Worm (Caenorhabditis elegans) whole organism, mixed stage, embryonic: Measurements from ENCODE around the gene msp-152.
"Not testable (repeated sequence)": the region's sequence is repeated elsewhere in the genome, so short reads cannot be mapped to it uniquely, and the experiment has no call there.

Source experiments
- M03D4.4 ChIP-seq: sonication (generic microtip); optimal IDR thresholded peaks from 2 replicates; lab custom pipeline; 2017; ENCODE audit warnings: mild to moderate bottlenecking, missing genetic modification characterization, missing compliant biosample characterization
- bed-3 ChIP-seq: fragments of 200-800 bp; sonication (Bioruptor generic); optimal IDR thresholded peaks from 3 replicates; lab custom pipeline; 2018; ENCODE audit warnings: mild to moderate bottlenecking, missing genetic modification characterization, moderate library complexity, missing compliant biosample characterization
- blmp-1 ChIP-seq: fragments of 150-350 bp; optimal IDR thresholded peaks from 2 replicates; lab custom pipeline; 2014; ENCODE audit warnings: missing biosample characterization, missing genetic modification characterization
- ceh-39 ChIP-seq: fragments of 150-350 bp; optimal IDR thresholded peaks from 2 replicates; lab custom pipeline; 2014; ENCODE audit warnings: missing biosample characterization, missing genetic modification characterization
- ceh-43 ChIP-seq: fragments of 200-800 bp; sonication (Bioruptor generic); optimal IDR thresholded peaks from 2 replicates; lab custom pipeline; 2018; ENCODE audit warnings: mild to moderate bottlenecking, missing genetic modification characterization, moderate library complexity, missing compliant biosample characterization
- ceh-83 ChIP-seq: fragments of 200-800 bp; sonication (Bioruptor generic); optimal IDR thresholded peaks from 2 replicates; lab custom pipeline; 2018; ENCODE audit warnings: mild to moderate bottlenecking, missing genetic modification characterization, missing compliant biosample characterization
- ces-1 ChIP-seq: fragments of 150-350 bp; optimal IDR thresholded peaks from 2 replicates; lab custom pipeline; 2014; ENCODE audit warnings: missing biosample characterization, missing genetic modification reagents, missing genetic modification characterization
- cnd-1 ChIP-seq: fragments of 200-800 bp; sonication (Bioruptor generic); optimal IDR thresholded peaks from 2 replicates; lab custom pipeline; 2018; ENCODE audit warnings: mild to moderate bottlenecking, missing genetic modification characterization, missing compliant biosample characterization
- elt-1 ChIP-seq: sonication (generic microtip); optimal IDR thresholded peaks from 2 replicates; lab custom pipeline; 2017; ENCODE audit warnings: missing genetic modification characterization, mild to moderate bottlenecking, missing compliant biosample characterization, antibody characterized with exemption, moderate library complexity, borderline replicate concordance; ENCODE audit not compliant: insufficient read depth
- elt-3 ChIP-seq: fragments of 150-350 bp; optimal IDR thresholded peaks from 2 replicates; lab custom pipeline; 2014; ENCODE audit warnings: missing biosample characterization, missing genetic modification characterization
- flh-1 ChIP-seq: fragments of 200-800 bp; sonication (Bioruptor generic); optimal IDR thresholded peaks from 2 replicates; lab custom pipeline; 2018; ENCODE audit warnings: mild to moderate bottlenecking, missing genetic modification characterization, moderate library complexity, missing compliant biosample characterization
- ham-2 ChIP-seq: fragments of 200-800 bp; sonication (Bioruptor generic); optimal IDR thresholded peaks from 2 replicates; lab custom pipeline; 2018; ENCODE audit warnings: mild to moderate bottlenecking, missing genetic modification characterization, missing compliant biosample characterization
- hlh-1 ChIP-seq: fragments of 150-350 bp; optimal IDR thresholded peaks from 2 replicates; lab custom pipeline; 2014; ENCODE audit warnings: missing biosample characterization, missing genetic modification reagents, missing genetic modification characterization
- lin-13 ChIP-seq: fragments of 150-350 bp; optimal IDR thresholded peaks from 2 replicates; lab custom pipeline; 2014; ENCODE audit warnings: missing biosample characterization, missing genetic modification characterization
- lin-32 ChIP-seq: fragments of 200-800 bp; sonication (Bioruptor generic); optimal IDR thresholded peaks from 2 replicates; lab custom pipeline; 2018; ENCODE audit warnings: mild to moderate bottlenecking, missing genetic modification characterization, missing compliant biosample characterization
- lsy-2 ChIP-seq: fragments of 150-350 bp; optimal IDR thresholded peaks from 2 replicates; lab custom pipeline; 2014; ENCODE audit warnings: missing biosample characterization, missing genetic modification characterization
- mab-5 ChIP-seq: fragments of 150-350 bp; optimal IDR thresholded peaks from 2 replicates; lab custom pipeline; 2014; ENCODE audit warnings: missing biosample characterization, missing genetic modification characterization
- mep-1 ChIP-seq: fragments of 150-350 bp; optimal IDR thresholded peaks from 2 replicates; lab custom pipeline; 2017; ENCODE audit warnings: missing biosample characterization, missing genetic modification reagents, missing genetic modification characterization, inconsistent platforms
- mls-2 ChIP-seq: sonication (generic microtip); optimal IDR thresholded peaks from 2 replicates; lab custom pipeline; 2016; ENCODE audit warnings: mild to moderate bottlenecking, missing genetic modification characterization, moderate library complexity, missing compliant biosample characterization
- nhr-12 ChIP-seq: fragments of 150-350 bp; optimal IDR thresholded peaks from 2 replicates; lab custom pipeline; 2014; ENCODE audit warnings: missing biosample characterization, missing genetic modification characterization
- nhr-2 ChIP-seq: fragments of 150-350 bp; optimal IDR thresholded peaks from 2 replicates; lab custom pipeline; 2014; ENCODE audit warnings: missing biosample characterization, missing genetic modification characterization
- nhr-237 ChIP-seq: fragments of 150-350 bp; optimal IDR thresholded peaks from 2 replicates; lab custom pipeline; 2014; ENCODE audit warnings: missing biosample characterization, missing genetic modification characterization
- nhr-28 ChIP-seq: fragments of 150-350 bp; optimal IDR thresholded peaks from 2 replicates; lab custom pipeline; 2014; ENCODE audit warnings: missing biosample characterization, missing genetic modification characterization
- nhr-76 ChIP-seq: sonication (generic microtip); optimal IDR thresholded peaks from 2 replicates; lab custom pipeline; 2017; ENCODE audit warnings: missing biosample characterization, missing genetic modification characterization
- pha-4 ChIP-seq: fragments of 150-350 bp; optimal IDR thresholded peaks from 2 replicates; lab custom pipeline; 2018; ENCODE audit warnings: missing biosample characterization, missing genetic modification reagents, missing genetic modification characterization
- sem-2 ChIP-seq: fragments of 200-800 bp; sonication (Bioruptor generic); optimal IDR thresholded peaks from 2 replicates; lab custom pipeline; 2018; ENCODE audit warnings: mild to moderate bottlenecking, missing genetic modification characterization, missing compliant biosample characterization
- snpc-4 ChIP-seq: fragments of 150-350 bp; optimal IDR thresholded peaks from 2 replicates; lab custom pipeline; 2014; ENCODE audit warnings: missing biosample characterization, missing genetic modification characterization
- sptf-1 ChIP-seq: sonication (generic microtip); optimal IDR thresholded peaks from 2 replicates; lab custom pipeline; 2017; ENCODE audit warnings: mild to moderate bottlenecking, missing genetic modification characterization, moderate library complexity, missing compliant biosample characterization
- tbx-8 ChIP-seq: fragments of 200-800 bp; sonication (Bioruptor generic); optimal IDR thresholded peaks from 2 replicates; lab custom pipeline; 2018; ENCODE audit warnings: mild to moderate bottlenecking, missing genetic modification characterization, moderate library complexity, missing compliant biosample characterization
- unc-120 ChIP-seq: sonication (generic microtip); optimal IDR thresholded peaks from 2 replicates; lab custom pipeline; 2017; ENCODE audit warnings: missing genetic modification characterization, missing compliant biosample characterization; ENCODE audit not compliant: poor library complexity, severe bottlenecking
- unc-39 ChIP-seq: fragments of 150-350 bp; optimal IDR thresholded peaks from 2 replicates; lab custom pipeline; 2014; ENCODE audit warnings: missing biosample characterization, missing genetic modification characterization
- unc-62 ChIP-seq: fragments of 150-350 bp; optimal IDR thresholded peaks from 2 replicates; lab custom pipeline; 2014; ENCODE audit warnings: missing biosample characterization, missing genetic modification reagents, missing genetic modification characterization
- zip-8 ChIP-seq: fragments of 150-350 bp; optimal IDR thresholded peaks from 2 replicates; lab custom pipeline; 2014; ENCODE audit warnings: missing biosample characterization, missing genetic modification characterization
- ztf-11 ChIP-seq: fragments of 150-350 bp; optimal IDR thresholded peaks from 2 replicates; lab custom pipeline; 2014; ENCODE audit warnings: missing biosample characterization, missing genetic modification characterization

Gene msp-152

DNA sequence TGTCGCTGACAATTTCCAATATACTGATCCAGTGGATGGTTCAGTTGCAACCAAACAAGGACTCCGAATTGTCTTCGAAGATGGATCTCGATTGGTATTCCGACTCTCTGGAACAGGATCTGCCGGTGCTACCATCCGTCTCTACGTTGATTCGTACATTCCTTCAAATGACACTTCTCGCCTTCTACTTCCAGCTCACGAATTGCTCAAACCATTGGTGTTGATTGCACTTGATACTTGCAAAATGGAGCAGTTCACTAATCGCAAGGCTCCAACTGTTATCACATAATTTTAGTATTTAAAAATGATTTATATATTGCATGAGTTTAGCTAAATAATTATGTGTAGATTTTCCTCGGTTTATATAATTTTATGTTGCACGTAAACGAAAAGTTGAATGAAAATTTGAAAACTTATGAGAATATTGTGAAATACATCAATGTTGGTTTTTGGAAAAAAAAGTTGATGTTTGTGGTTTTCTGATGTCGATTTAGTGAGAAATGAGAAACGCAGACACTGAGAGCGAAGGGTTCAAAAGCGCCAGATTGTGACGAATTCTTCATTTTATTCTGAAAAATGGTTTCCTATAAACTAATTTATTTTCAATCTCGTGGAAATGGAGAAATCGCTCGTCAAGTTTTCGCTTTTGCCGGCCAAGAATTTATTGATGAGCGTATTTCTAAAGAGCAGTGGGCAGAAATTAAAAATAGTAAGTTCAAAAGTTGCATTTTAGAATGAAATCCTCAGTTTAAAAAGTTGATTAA is 41.6 kb upstream of the msp-152 start, which contains the start of gene gst-9:
Gene gst-9 (plus strand): TSS at position 574 of the 764 bp plus-strand sequence.
- no peak for TF ChIP-seq pha-4 (tag; lab: Kevin White, UChicago)
- no peak for TF ChIP-seq lin-32 (GFP tag; lab: Kevin White, UChicago)
- no peak for TF ChIP-seq zip-8
- no peak for TF ChIP-seq nhr-237 (tag; lab: Kevin White, UChicago)
- no peak for TF ChIP-seq cnd-1 (tag; lab: Kevin White, UChicago)
- TF ChIP-seq blmp-1 (tag; lab: Kevin White, UChicago) = no peak
- no peak for TF ChIP-seq unc-120
- no peak for TF ChIP-seq ceh-39 (tag; lab: Kevin White, UChicago)
- no peak for TF ChIP-seq ztf-11
- TF ChIP-seq sem-2 = no peak
- no peak for TF ChIP-seq ces-1 (GFP tag; lab: Kevin White, UChicago)
- no peak for TF ChIP-seq elt-3 (tag; lab: Kevin White, UChicago)
- no peak for TF ChIP-seq mab-5
- no peak for TF ChIP-seq mls-2
- TF ChIP-seq sptf-1 (tag; lab: Kevin White, UChicago) = no peak
- no peak for TF ChIP-seq nhr-76
- TF ChIP-seq nhr-2 (tag; lab: Kevin White, UChicago) = no peak
- TF ChIP-seq hlh-1 (tag; lab: Kevin White, UChicago) = no peak

DNA sequence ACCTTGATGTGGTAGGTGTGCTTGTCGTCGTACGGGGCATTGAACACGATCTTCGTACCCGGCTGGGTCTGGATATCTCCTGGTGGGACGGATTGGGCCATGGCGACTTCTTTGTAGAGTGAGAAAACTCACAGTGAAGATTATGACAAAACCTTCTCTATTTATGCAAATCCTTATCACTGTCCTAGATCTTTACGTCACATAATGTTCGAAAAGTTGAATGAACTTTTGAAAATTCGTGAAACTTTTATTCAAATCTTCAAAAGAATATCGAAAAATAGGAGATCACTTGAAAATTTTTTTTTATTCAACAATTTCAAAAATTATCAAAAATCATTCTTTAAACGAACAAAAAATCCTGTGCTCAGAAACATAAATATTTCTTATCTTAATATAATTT is 40.2 kb upstream of the msp-152 start, which contains the start of gene msp-33:
Gene msp-33 (minus strand): TSS at position 101 of the 400 bp plus-strand sequence.
- TF ChIP-seq M03D4.4 (tag; lab: Kevin White, UChicago) (no peak), nhr-28 (tag; lab: Kevin White, UChicago) (no peak), flh-1 (no peak), mls-2 (no peak), cnd-1 (tag; lab: Kevin White, UChicago) (no peak), bed-3 (no peak), unc-62 (GFP tag; lab: Kevin White, UChicago) (no peak), nhr-2 (tag; lab: Kevin White, UChicago) (no peak), ztf-11 (no peak), lin-13 (tag; lab: Kevin White, UChicago) (no peak)

DNA sequence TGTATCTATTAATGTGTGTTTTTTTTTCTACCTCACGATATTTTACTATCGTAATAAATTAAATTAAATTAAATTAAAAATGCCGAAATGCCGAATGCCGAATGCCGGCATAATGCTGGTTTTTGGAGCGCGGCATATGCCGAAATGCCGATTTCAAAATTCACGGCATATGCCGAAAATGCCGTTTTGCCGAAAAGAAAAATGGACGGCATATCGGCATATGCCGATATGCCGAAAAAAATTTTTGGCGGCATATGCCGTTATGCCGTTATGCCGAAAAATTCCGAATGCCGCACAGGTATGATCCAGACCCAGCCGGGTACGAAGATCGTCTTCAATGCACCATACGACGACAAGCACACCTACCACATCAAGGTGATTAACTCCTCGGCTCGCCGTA is 34.3 kb upstream of the msp-152 start, which contains the start of gene msp-32:
Gene msp-32 (plus strand): TSS at position 301 of the 400 bp plus-strand sequence.
- not testable (repeated sequence) for TF ChIP-seq flh-1; lin-13 (tag; lab: Kevin White, UChicago); lsy-2 (tag; lab: Kevin White, UChicago)

DNA sequence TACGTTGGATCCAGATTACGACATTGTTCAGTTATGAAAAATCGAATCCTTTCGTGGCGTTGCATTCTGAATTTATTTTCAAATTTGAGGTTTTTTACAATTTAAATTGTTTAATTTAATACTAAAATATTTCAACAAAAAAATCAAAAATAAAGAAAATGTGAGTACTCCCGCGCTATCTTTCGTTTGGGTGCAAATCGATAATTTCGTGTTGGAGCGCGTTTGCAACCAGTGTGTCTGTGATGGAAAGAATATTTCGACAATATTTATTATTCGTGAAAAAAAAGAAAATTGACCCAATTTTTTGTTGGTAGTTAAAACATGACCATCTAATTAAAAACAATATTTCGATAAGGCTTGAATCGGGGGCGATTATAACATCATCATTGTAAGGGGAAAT is 30.8 kb upstream of the msp-152 start, which contains the start of gene R05F9.9:
Gene R05F9.9 (minus strand): TSS at position 66 of the 400 bp plus-strand sequence.
- TF ChIP-seq bed-3 (no peak), ceh-39 (tag; lab: Kevin White, UChicago) (peak; percentile 75), ces-1 (GFP tag; lab: Kevin White, UChicago) (peak; percentile 29), lsy-2 (tag; lab: Kevin White, UChicago) (peak; percentile 37), mep-1 (tag; lab: Kevin White, UChicago) (peak; percentile 46)

DNA sequence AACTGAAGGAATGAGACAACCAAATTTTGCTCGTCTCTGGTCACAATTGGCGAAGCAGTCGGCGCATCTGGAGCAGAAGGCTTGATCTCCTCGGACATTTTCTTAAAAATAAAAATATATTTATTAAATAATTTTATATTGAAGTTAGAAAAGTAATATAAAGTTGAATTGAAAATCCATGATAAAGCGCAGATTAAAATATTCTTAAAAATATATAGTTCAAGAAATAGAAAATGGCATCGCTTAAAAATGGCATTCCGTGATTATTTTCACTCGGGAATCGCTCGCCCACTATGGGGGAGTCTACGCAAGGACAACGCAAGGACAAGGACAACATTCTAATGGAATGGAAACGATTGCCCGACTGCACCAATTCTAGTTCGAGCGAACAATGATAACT is 29.1 kb upstream of the msp-152 start, which contains the start of gene sgt-1:
Gene sgt-1 (minus strand): TSS at position 101 of the 400 bp plus-strand sequence.
- not testable (repeated sequence) for TF ChIP-seq sem-2; M03D4.4 (tag; lab: Kevin White, UChicago); ceh-39 (tag; lab: Kevin White, UChicago)

DNA sequence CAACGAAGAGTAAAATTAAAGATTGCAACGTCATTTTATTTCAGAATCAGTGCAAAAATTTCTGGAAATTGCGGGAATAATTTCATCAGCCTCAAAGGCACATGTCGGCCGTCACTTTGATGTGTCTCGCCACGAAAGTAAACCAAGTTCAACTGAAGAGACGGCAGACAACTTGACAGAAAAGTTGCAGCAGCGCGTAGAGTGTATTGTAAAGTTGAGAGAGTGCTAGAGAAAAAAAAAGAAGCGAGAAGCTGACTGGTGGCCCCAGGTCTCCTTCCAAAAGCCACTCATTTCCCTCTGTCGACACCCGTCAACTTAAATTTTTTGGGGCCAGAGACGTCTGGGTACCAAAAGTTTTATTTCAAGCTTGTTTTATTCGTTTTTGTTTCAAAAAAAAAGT is 28.6 kb upstream of the msp-152 start:
- TF ChIP-seq mep-1 (tag; lab: Kevin White, UChicago) (peak; percentile 41), cnd-1 (tag; lab: Kevin White, UChicago) (no peak), pha-4 (tag; lab: Kevin White, UChicago) (peak; percentile 70), ztf-11 (no peak), sem-2 (no peak), nhr-237 (tag; lab: Kevin White, UChicago) (peak; percentile 40), mls-2 (no peak), elt-1 (no peak), mab-5 (no peak), lin-32 (GFP tag; lab: Kevin White, UChicago) (no peak), ham-2 (GFP tag; lab: Kevin White, UChicago) (peak; percentile 50), blmp-1 (tag; lab: Kevin White, UChicago) (no peak), M03D4.4 (tag; lab: Kevin White, UChicago) (no peak), sptf-1 (tag; lab: Kevin White, UChicago) (no peak), unc-62 (GFP tag; lab: Kevin White, UChicago) (peak; percentile 97), elt-3 (tag; lab: Kevin White, UChicago) (no peak), ceh-83 (GFP tag; lab: Kevin White, UChicago) (no peak), tbx-8 (GFP tag; lab: Kevin White, UChicago) (no peak), lin-13 (tag; lab: Kevin White, UChicago) (no peak), flh-1 (no peak), nhr-2 (tag; lab: Kevin White, UChicago) (no peak), unc-120 (peak; percentile 34), hlh-1 (tag; lab: Kevin White, UChicago) (peak; percentile 84), unc-39 (tag; lab: Kevin White, UChicago) (no peak), nhr-76 (no peak), ces-1 (GFP tag; lab: Kevin White, UChicago) (peak; percentile 93), nhr-12 (no peak), snpc-4 (tag; lab: Kevin White, UChicago) (no peak), ceh-43 (GFP tag; lab: Kevin White, UChicago) (no peak)
